Worm (Caenorhabditis elegans): ENCODE measurements around the gene rpn-2.
A peak's percentile ranks its signal among the peaks of the same experiment; 100 is the strongest.

The rpn-2 gene

ce11 chrIII:6207881-6208280 lies 8.9 kb downstream of the rpn-2 start, which contains the start of gene C23G10.2 (continued):
- TF ChIP-seq daf-16 (GFP tag; optimal IDR thresholded peaks at IDR 0.05) = no peak
- TF ChIP-seq daf-16 (tag; optimal IDR thresholded peaks at IDR 0.05) = no peak
- TF ChIP-seq F26F4.8 (GFP tag; conservative IDR thresholded peaks at IDR 0.05) = no peak
- TF ChIP-seq set-16 (GFP tag; IDR thresholded peaks at IDR 0.05) = no peak
- TF ChIP-seq lin-15B (tag; optimal IDR thresholded peaks at IDR 0.05) = no peak
- no peak for TF ChIP-seq dve-1 (tag; optimal IDR thresholded peaks at IDR 0.05; ENCODE audit: insufficient read depth)
- TF ChIP-seq mxl-2 (GFP tag; conservative IDR thresholded peaks at IDR 0.05) = no peak
- TF ChIP-seq Y48G9A.11 (GFP tag; IDR thresholded peaks at IDR 0.05) = peak; percentile 51; the same call in 1 of the 2 replicates
- no peak for TF ChIP-seq php-3 (GFP tag; IDR thresholded peaks at IDR 0.05)
- TF ChIP-seq lir-3 (tag; optimal IDR thresholded peaks at IDR 0.05) = no peak
- TF ChIP-seq nhr-76 (tag; optimal IDR thresholded peaks at IDR 0.05) = no peak
- no peak for TF ChIP-seq pqm-1 (tag; optimal IDR thresholded peaks at IDR 0.05)
- no peak for TF ChIP-seq ceh-44 (GFP tag; IDR thresholded peaks at IDR 0.05)
- TF ChIP-seq daf-19 (GFP tag; conservative IDR thresholded peaks at IDR 0.05) = no peak
- TF ChIP-seq hlh-11 (tag; optimal IDR thresholded peaks at IDR 0.05) = no peak
- no peak for TF ChIP-seq nhr-25 (tag; optimal IDR thresholded peaks at IDR 0.05; ENCODE audit: borderline replicate concordance, insufficient read depth)
- no peak for TF ChIP-seq nhr-237 (tag; optimal IDR thresholded peaks at IDR 0.05)
- no peak for TF ChIP-seq F37D6.2 (tag; optimal IDR thresholded peaks at IDR 0.05)
- no peak for TF ChIP-seq lin-39 (tag; optimal IDR thresholded peaks at IDR 0.05)
- no peak for TF ChIP-seq nhr-77 (tag; optimal IDR thresholded peaks at IDR 0.05)
- TF ChIP-seq nhr-41 (GFP tag; IDR thresholded peaks at IDR 0.05) = 0 out of 2 replicates have a peak, but pooled peaks have one; percentile 13
- TF ChIP-seq F10B5.3 (tag; optimal IDR thresholded peaks at IDR 0.05) = no peak
- TF ChIP-seq attf-4 (tag; optimal IDR thresholded peaks at IDR 0.05) = no peak

- TF ChIP-seq ztf-11 (tag; optimal IDR thresholded peaks at IDR 0.05) = no peak
- no peak for TF ChIP-seq nhr-25 (tag; optimal IDR thresholded peaks at IDR 0.05; ENCODE audit: borderline replicate concordance, insufficient read depth)
- no peak for TF ChIP-seq pqm-1 (tag; optimal IDR thresholded peaks at IDR 0.05)
- no peak for TF ChIP-seq hlh-30 (tag; optimal IDR thresholded peaks at IDR 0.05; ENCODE audit: insufficient read depth)
- no peak for TF ChIP-seq madf-9 (GFP tag; conservative IDR thresholded peaks at IDR 0.05)
- no peak for TF ChIP-seq nhr-6 (tag; optimal IDR thresholded peaks at IDR 0.05)
- TF ChIP-seq F26F4.8 (GFP tag; conservative IDR thresholded peaks at IDR 0.05) = no peak
- TF ChIP-seq dve-1 (tag; optimal IDR thresholded peaks at IDR 0.05; ENCODE audit: insufficient read depth) = no peak
- TF ChIP-seq Y75B8A.6 (GFP tag; IDR thresholded peaks at IDR 0.05) = no peak
- no peak for TF ChIP-seq nhr-41 (GFP tag; IDR thresholded peaks at IDR 0.05)
- TF ChIP-seq fos-1 (tag; optimal IDR thresholded peaks at IDR 0.05) = no peak
- no peak for TF ChIP-seq nhr-28 (tag; optimal IDR thresholded peaks at IDR 0.05)
- TF ChIP-seq zfp-2 (tag; optimal IDR thresholded peaks at IDR 0.05) = no peak
- TF ChIP-seq F37D6.2 (tag; optimal IDR thresholded peaks at IDR 0.05) = no peak
- TF ChIP-seq pha-4 (GFP tag; IDR thresholded peaks at IDR 0.05) = no peak
- no peak for TF ChIP-seq pha-4 (tag; optimal IDR thresholded peaks at IDR 0.05)
- no peak for TF ChIP-seq ceh-62 (tag; optimal IDR thresholded peaks at IDR 0.05)
- TF ChIP-seq attf-4 (tag; optimal IDR thresholded peaks at IDR 0.05) = no peak
- no peak for TF ChIP-seq saeg-2 (GFP tag; IDR thresholded peaks at IDR 0.05)
- no peak for TF ChIP-seq mxl-3 (GFP tag; optimal IDR thresholded peaks at IDR 0.05)
- no peak for TF ChIP-seq nhr-102 (tag; optimal IDR thresholded peaks at IDR 0.05)
Measured at ce11 chrIII:6208984-6209383, 10.0 kb downstream of the rpn-2 start, which contains the start of gene C23G10.1. C23G10.1 (plus strand) TSS chrIII:6209284.

DNA sequence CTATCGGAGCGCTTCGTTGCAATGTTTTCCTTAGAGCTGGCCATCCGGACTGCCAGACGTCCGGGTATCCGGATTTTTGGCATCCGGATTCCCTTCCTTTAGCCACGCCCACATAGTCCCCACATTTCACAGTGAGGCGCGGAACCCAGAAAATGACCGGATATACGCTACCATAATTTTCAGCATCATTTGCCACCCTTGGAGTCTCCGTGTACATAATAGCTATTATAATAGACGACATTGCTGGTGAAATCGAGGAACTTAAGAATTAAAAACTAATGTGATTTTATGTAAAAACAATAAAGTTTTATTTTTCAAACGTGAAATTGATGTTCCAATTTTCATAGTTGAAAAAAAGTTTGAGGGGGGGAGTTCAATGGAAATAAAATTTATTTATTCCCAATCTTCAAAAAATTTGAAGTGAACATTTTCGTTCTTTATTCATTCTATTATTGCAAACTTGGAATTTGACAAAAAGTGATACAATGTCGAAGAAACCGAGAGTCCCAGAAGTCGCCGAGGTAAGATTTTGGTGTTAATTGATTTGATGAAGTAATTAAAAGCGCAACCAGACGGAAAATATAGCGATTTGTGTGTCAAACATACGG lies 11.3 kb downstream of the rpn-2 start:
- TF ChIP-seq snpc-4 (tag; optimal IDR thresholded peaks at IDR 0.05) = peak; percentile 13
- no peak for TF ChIP-seq hlh-30 (tag; optimal IDR thresholded peaks at IDR 0.05; ENCODE audit: insufficient read depth)
- no peak for TF ChIP-seq nhr-25 (tag; optimal IDR thresholded peaks at IDR 0.05; ENCODE audit: borderline replicate concordance, insufficient read depth)
- no peak for TF ChIP-seq Y75B8A.6 (GFP tag; IDR thresholded peaks at IDR 0.05)
- TF ChIP-seq nhr-76 (tag; optimal IDR thresholded peaks at IDR 0.05) = no peak
- no peak for TF ChIP-seq lin-1 (GFP tag; IDR thresholded peaks at IDR 0.05)
- TF ChIP-seq pha-4 (GFP tag; IDR thresholded peaks at IDR 0.05) = no peak
- TF ChIP-seq pha-4 (tag; optimal IDR thresholded peaks at IDR 0.05) = no peak
- no peak for TF ChIP-seq unc-39 (tag; optimal IDR thresholded peaks at IDR 0.05)
- no peak for TF ChIP-seq egl-27 (tag; optimal IDR thresholded peaks at IDR 0.05)
- no peak for TF ChIP-seq ceh-82 (tag; optimal IDR thresholded peaks at IDR 0.05)
- no peak for TF ChIP-seq lin-29 (GFP tag; IDR thresholded peaks at IDR 0.05)
- TF ChIP-seq aha-1 (tag) = no peak
- TF ChIP-seq F10B5.3 (tag; optimal IDR thresholded peaks at IDR 0.05) = no peak
- no peak for TF ChIP-seq ama-1 (optimal IDR thresholded peaks at IDR 0.05)
- no peak for TF ChIP-seq pqm-1 (tag; optimal IDR thresholded peaks at IDR 0.05)
- no peak for TF ChIP-seq unc-62 (GFP tag; optimal IDR thresholded peaks at IDR 0.05 in 1 of 2)
- no peak for TF ChIP-seq unc-62 (tag; optimal IDR thresholded peaks at IDR 0.05)
- no peak for TF ChIP-seq cey-2 (tag; optimal IDR thresholded peaks at IDR 0.05; ENCODE audit: borderline replicate concordance, insufficient read depth)

All from whole organism, L4 larva.